Fruit fly (Drosophila melanogaster): ENCODE data around the gene CG13712.

CG13712 gene

DNA sequence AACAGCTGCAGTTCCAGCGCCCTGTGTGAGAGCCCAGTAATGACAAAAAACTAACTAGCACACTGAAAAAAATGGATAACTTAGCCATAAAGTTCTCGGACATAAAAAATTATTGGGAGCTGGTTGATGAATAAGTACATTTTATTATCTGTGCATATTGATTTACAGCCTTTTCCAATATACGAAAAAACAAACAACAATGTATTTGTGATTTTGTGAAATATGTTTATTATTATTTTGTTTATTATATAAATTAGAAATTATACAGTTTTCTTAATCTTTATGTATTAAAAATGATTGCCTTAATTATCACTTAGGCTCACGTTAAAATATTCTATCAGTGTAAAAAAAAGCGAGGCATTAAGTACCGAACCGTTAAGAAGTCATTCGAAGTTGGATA lies 17.9 kb downstream of the CG13712 start (continued):
- no peak for TF ChIP-seq kni (GFP tag; optimal IDR thresholded peaks at IDR 0.05)
- no peak for TF ChIP-seq CHES-1-like (GFP tag; optimal IDR thresholded peaks at IDR 0.05)
- no peak for TF ChIP-seq Mes4 (GFP tag; optimal IDR thresholded peaks at IDR 0.05)
- no peak for TF ChIP-seq CG4730 (GFP tag; IDR thresholded peaks at IDR 0.05)
- no peak for TF ChIP-seq CG3838 (GFP tag; optimal IDR thresholded peaks at IDR 0.05)
- TF ChIP-seq slou (GFP tag; optimal IDR thresholded peaks at IDR 0.05), result no peak
- no peak for TF ChIP-seq chif (GFP tag; optimal IDR thresholded peaks at IDR 0.05)
- TF ChIP-seq CG17361 (GFP tag; IDR thresholded peaks at IDR 0.05), result peak; percentile 69
- TF ChIP-seq CG12769 (tag; optimal IDR thresholded peaks at IDR 0.05), result no peak
- TF ChIP-seq CG18619 (GFP tag; optimal IDR thresholded peaks at IDR 0.05), result no peak
- TF ChIP-seq CG15073 (GFP tag; optimal IDR thresholded peaks at IDR 0.05), result no peak
- TF ChIP-seq CG2889 (GFP tag; IDR thresholded peaks at IDR 0.05), result no peak
- TF ChIP-seq nmo (GFP tag; optimal IDR thresholded peaks at IDR 0.05), result peak; percentile 56
- TF ChIP-seq cg (GFP tag; optimal IDR thresholded peaks at IDR 0.05), result no peak
- TF ChIP-seq CG13424 (tag; optimal IDR thresholded peaks at IDR 0.05), result peak; percentile 39
- no peak for TF ChIP-seq Lim3 (GFP tag; IDR thresholded peaks at IDR 0.05)
- TF ChIP-seq CG6254 (GFP tag; optimal IDR thresholded peaks at IDR 0.05), result peak; percentile 1
- no peak for TF ChIP-seq CG10543 (GFP tag; optimal IDR thresholded peaks at IDR 0.05)
- TF ChIP-seq Blimp-1 (GFP tag; optimal IDR thresholded peaks at IDR 0.05), result no peak
- no peak for TF ChIP-seq CG1832 (GFP tag; optimal IDR thresholded peaks at IDR 0.05)
- TF ChIP-seq tap (tag; optimal IDR thresholded peaks at IDR 0.05), result peak; percentile 9
- TF ChIP-seq CG4282 (GFP tag; optimal IDR thresholded peaks at IDR 0.05), result no peak
- TF ChIP-seq HLHmδ (GFP tag; optimal IDR thresholded peaks at IDR 0.05), result no peak
- TF ChIP-seq CG12744 (GFP tag; optimal IDR thresholded peaks at IDR 0.05), result no peak
- no peak for TF ChIP-seq CG3065 (GFP tag; optimal IDR thresholded peaks at IDR 0.05)
- no peak for TF ChIP-seq CG16863 (GFP tag; optimal IDR thresholded peaks at IDR 0.05)
- TF ChIP-seq pros (GFP tag; optimal IDR thresholded peaks at IDR 0.05), result no peak
- no peak for TF ChIP-seq ken (GFP tag; IDR thresholded peaks at IDR 0.05)
- TF ChIP-seq Bteb2 (GFP tag; optimal IDR thresholded peaks at IDR 0.05), result no peak
- no peak for TF ChIP-seq CG11085 (GFP tag; IDR thresholded peaks at IDR 0.05)
- TF ChIP-seq Eip74EF (GFP tag; optimal IDR thresholded peaks at IDR 0.05), result no peak
- no peak for TF ChIP-seq cwo (GFP tag; optimal IDR thresholded peaks at IDR 0.05)
- TF ChIP-seq gro (GFP tag; optimal IDR thresholded peaks at IDR 0.05), result no peak
- no peak for TF ChIP-seq CG12219 (GFP tag; optimal IDR thresholded peaks at IDR 0.05)
- no peak for TF ChIP-seq CG1602 (GFP tag; optimal IDR thresholded peaks at IDR 0.05)
- no peak for TF ChIP-seq NFAT (GFP tag; IDR thresholded peaks at IDR 0.05)
- peak; percentile 45 for TF ChIP-seq trem (tag; optimal IDR thresholded peaks at IDR 0.05)
- TF ChIP-seq sens (GFP tag), result peak; percentile 50
- TF ChIP-seq ro (GFP tag; IDR thresholded peaks at IDR 0.05), result no peak
- no peak for TF ChIP-seq CG18476 (GFP tag; optimal IDR thresholded peaks at IDR 0.05)
- no peak for TF ChIP-seq Asciz (GFP tag; optimal IDR thresholded peaks at IDR 0.05)
- no peak for TF ChIP-seq CG14667 (GFP tag; IDR thresholded peaks at IDR 0.05)
- TF ChIP-seq HHEX (GFP tag; optimal IDR thresholded peaks at IDR 0.05), result no peak
- TF ChIP-seq CG17328 (GFP tag; IDR thresholded peaks at IDR 0.05), result no peak
- no peak for TF ChIP-seq onecut (GFP tag; IDR thresholded peaks at IDR 0.05)
- no peak for TF ChIP-seq twi (tag; optimal IDR thresholded peaks at IDR 0.05)
- TF ChIP-seq lola (GFP tag; optimal IDR thresholded peaks at IDR 0.05), result peak in 1 of 3 experiments; percentile 39
- TF ChIP-seq CG6683 (GFP tag; optimal IDR thresholded peaks at IDR 0.05), result no peak
- no peak; the same call in 1 of the 2 replicates for TF ChIP-seq lmd (GFP tag; IDR thresholded peaks at IDR 0.05)
- no peak for TF ChIP-seq gt (GFP tag; IDR thresholded peaks at IDR 0.05)
- no peak for TF ChIP-seq CG11560 (tag; IDR thresholded peaks at IDR 0.05)
- TF ChIP-seq Atf3 (GFP tag; optimal IDR thresholded peaks at IDR 0.05), result no peak

All from whole organism, embryonic.